Worm (Caenorhabditis elegans): Measurements from ENCODE around the gene srj-8.

DNA sequence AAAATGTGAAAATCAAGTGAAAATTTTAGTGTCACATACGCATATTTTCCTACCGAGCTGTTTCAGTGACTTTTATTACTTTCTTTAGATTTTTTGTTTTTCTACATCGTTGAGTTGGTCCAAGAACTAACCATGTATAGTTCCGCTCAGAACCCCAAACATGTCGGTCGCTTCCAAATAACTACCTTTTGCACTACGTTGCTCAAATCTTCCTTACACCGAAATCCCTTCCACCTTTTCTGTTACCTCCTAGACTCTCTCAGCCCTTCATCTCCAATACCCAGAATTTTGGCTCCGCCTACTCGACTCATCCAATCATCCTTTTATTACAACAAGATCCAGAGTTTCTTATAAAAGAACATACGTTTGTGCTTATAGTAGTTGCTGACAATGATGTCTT lies 37.0 kb downstream of the srj-8 start, which contains the start of gene F35F10.5:
- TF ChIP-seq ama-1 (optimal IDR thresholded peaks at IDR 0.05) = no peak
- no peak for TF ChIP-seq ceh-82 (tag; optimal IDR thresholded peaks at IDR 0.05)
- TF ChIP-seq hlh-11 (tag; optimal IDR thresholded peaks at IDR 0.05) = no peak
- TF ChIP-seq skn-1 (tag; optimal IDR thresholded peaks at IDR 0.05) = no peak
- TF ChIP-seq lin-15B (tag; optimal IDR thresholded peaks at IDR 0.05) = no peak
- TF ChIP-seq daf-12 (tag; optimal IDR thresholded peaks at IDR 0.05) = no peak
- TF ChIP-seq R02D3.7 (tag; optimal IDR thresholded peaks at IDR 0.05) = no peak
- no peak for TF ChIP-seq ZK546.5 (tag; optimal IDR thresholded peaks at IDR 0.05)
- peak in 1 of 2 experiments; percentile 25 for TF ChIP-seq unc-62 (GFP tag; optimal IDR thresholded peaks at IDR 0.05 in 1 of 2)
- no peak for TF ChIP-seq unc-62 (tag; optimal IDR thresholded peaks at IDR 0.05)
